Worm (Caenorhabditis elegans) whole organism, L4 larva: ENCODE results near the gene nas-22.
"Not testable (repeated sequence)": the region's sequence is repeated elsewhere in the genome, so short reads cannot be mapped to it uniquely, and the experiment has no call there.

ENCODE experiments used
- F37D6.2 ChIP-seq: sonication (generic microtip); optimal IDR thresholded peaks from 2 replicates; lab custom pipeline; 2016; ENCODE audit warnings: mild to moderate bottlenecking, missing genetic modification characterization, missing compliant biosample characterization
- R02D3.7 ChIP-seq: fragments of 150-350 bp; sonication (generic microtip); optimal IDR thresholded peaks from 3 replicates; lab custom pipeline; 2014; ENCODE audit warnings: missing biosample characterization, missing genetic modification characterization
- T20F7.1 ChIP-seq: fragments of 200-800 bp; sonication (Bioruptor generic); optimal IDR thresholded peaks from 2 replicates; lab custom pipeline; 2018; ENCODE audit warnings: mild to moderate bottlenecking, missing genetic modification characterization, missing compliant biosample characterization
- T26A8.4 ChIP-seq: fragments of 200-800 bp; sonication (Bioruptor generic); IDR thresholded peaks from 2 replicates; pipeline ENCODE4 v1.3.6; 2022; ENCODE audit warnings: missing genetic modification characterization, missing compliant biosample characterization
- Y48G9A.11 ChIP-seq: fragments of 200-800 bp; sonication (Bioruptor generic); IDR thresholded peaks from 2 replicates; pipeline ENCODE4 v1.3.6; 2022; ENCODE audit warnings: missing genetic modification reagents, missing genetic modification characterization, missing compliant biosample characterization
- ZK337.2 ChIP-seq: fragments of 200-800 bp; sonication (Bioruptor generic); IDR thresholded peaks from 2 replicates; pipeline ENCODE4 v1.3.6; 2022; ENCODE audit warnings: missing genetic modification reagents, missing genetic modification characterization, missing compliant biosample characterization
- aha-1 ChIP-seq: fragments of 150-350 bp; peaks from one replicate; lab custom pipeline; 2014; ENCODE audit warnings: missing biosample characterization, missing genetic modification characterization
- ceh-20 ChIP-seq: fragments of 200-800 bp; sonication (Bioruptor generic); IDR thresholded peaks from 2 replicates; pipeline ENCODE4 v1.3.6; 2022; ENCODE audit warnings: missing genetic modification reagents, missing genetic modification characterization, missing compliant biosample characterization
- ctbp-1 ChIP-seq: fragments of 200-800 bp; sonication (Bioruptor generic); IDR thresholded peaks from 2 replicates; pipeline ENCODE4 v1.3.6; 2022; ENCODE audit warnings: missing genetic modification reagents, missing genetic modification characterization, missing compliant biosample characterization
- daf-16 ChIP-seq, 3 experiments: sonication (generic microtip); optimal IDR thresholded peaks; 2 replicates each; lab custom pipeline; 2016 to 2017; ENCODE audit warnings: missing genetic modification characterization in 3 of 3, missing genetic modification reagents in 3 of 3, mild to moderate bottlenecking in 2 of 3, missing compliant biosample characterization in 2 of 3, missing biosample characterization in 1 of 3, moderate library complexity in 1 of 3
- daf-19 ChIP-seq: fragments of 200-800 bp; sonication (Bioruptor generic); conservative IDR thresholded peaks from 2 replicates; pipeline ENCODE4 v1.3.6; 2022; ENCODE audit warnings: missing genetic modification characterization, missing compliant biosample characterization
- dmd-6 ChIP-seq: fragments of 200-800 bp; sonication (Bioruptor generic); IDR thresholded peaks from 2 replicates; pipeline ENCODE4 v1.3.6; 2022; ENCODE audit warnings: missing genetic modification reagents, missing genetic modification characterization, missing compliant biosample characterization
- dmd-9 ChIP-seq: fragments of 200-800 bp; sonication (Bioruptor generic); IDR thresholded peaks from 2 replicates; pipeline ENCODE4 v1.3.6; 2022; ENCODE audit warnings: missing genetic modification reagents, missing genetic modification characterization, missing compliant biosample characterization
- dpl-1 ChIP-seq: fragments of 150-350 bp; optimal IDR thresholded peaks from 2 replicates; lab custom pipeline; 2014; ENCODE audit warnings: missing biosample characterization, missing genetic modification reagents, missing genetic modification characterization
- dve-1 ChIP-seq: sonication (generic microtip); optimal IDR thresholded peaks from 2 replicates; lab custom pipeline; 2017; ENCODE audit warnings: antibody characterized with exemption, mild to moderate bottlenecking, missing genetic modification characterization, missing compliant biosample characterization; ENCODE audit not compliant: insufficient read depth
- egl-43 ChIP-seq: fragments of 200-800 bp; sonication (Bioruptor generic); IDR thresholded peaks from 2 replicates; pipeline ENCODE4 v1.3.6; 2022; ENCODE audit warnings: missing genetic modification reagents, missing genetic modification characterization, missing compliant biosample characterization
- hif-1 ChIP-seq, 2 experiments: sonication (generic microtip); optimal IDR thresholded peaks; 2 replicates each; lab custom pipeline; 2016 to 2017; ENCODE audit warnings: missing compliant biosample characterization in 2 of 2, missing genetic modification characterization in 2 of 2, missing genetic modification reagents in 2 of 2, missing genotype in 2 of 2, mild to moderate bottlenecking in 1 of 2
- hlh-11 ChIP-seq: fragments of 200-800 bp; sonication (Bioruptor generic); optimal IDR thresholded peaks from 2 replicates; lab custom pipeline; 2018; ENCODE audit warnings: mild to moderate bottlenecking, missing genetic modification characterization, missing compliant biosample characterization
- hlh-30 ChIP-seq: sonication (generic microtip); optimal IDR thresholded peaks from 2 replicates; lab custom pipeline; 2017; ENCODE audit warnings: antibody characterized with exemption, mild to moderate bottlenecking, missing genetic modification characterization, missing compliant biosample characterization; ENCODE audit not compliant: insufficient read depth
- hmg-1.1 ChIP-seq: fragments of 200-800 bp; sonication (Bioruptor generic); IDR thresholded peaks from 2 replicates; pipeline ENCODE4 v1.3.6; 2022; ENCODE audit warnings: missing genetic modification reagents, missing genetic modification characterization, missing compliant biosample characterization
- lim-7 ChIP-seq: fragments of 200-800 bp; sonication (Bioruptor generic); IDR thresholded peaks from 2 replicates; pipeline ENCODE4 v1.3.6; 2022; ENCODE audit warnings: missing genetic modification characterization, missing compliant biosample characterization
- lin-13 ChIP-seq: fragments of 150-350 bp; optimal IDR thresholded peaks from 2 replicates; lab custom pipeline; 2014; ENCODE audit warnings: missing biosample characterization, missing genetic modification reagents, missing genetic modification characterization
- lin-29 ChIP-seq: fragments of 200-800 bp; sonication (Bioruptor generic); IDR thresholded peaks from 2 replicates; pipeline ENCODE4 v1.3.6; 2022; ENCODE audit warnings: missing genetic modification reagents, missing genetic modification characterization, missing compliant biosample characterization
- lin-38 ChIP-seq: fragments of 200-800 bp; sonication (Bioruptor generic); IDR thresholded peaks from 2 replicates; pipeline ENCODE4 v1.3.6; 2022; ENCODE audit warnings: missing genetic modification reagents, missing genetic modification characterization, missing compliant biosample characterization
- lsy-2 ChIP-seq, 2 experiments: fragments of 150-350 bp in 1 of 2; sonication (generic microtip) in 1 of 2; optimal IDR thresholded peaks; 2 replicates each; lab custom pipeline; 2014 to 2017; ENCODE audit warnings: missing biosample characterization in 2 of 2, missing genetic modification characterization in 2 of 2
- mdl-1 ChIP-seq, 2 experiments: fragments of 150-350 bp in 1 of 2; sonication (generic microtip) in 1 of 2; optimal IDR thresholded peaks; 2 replicates each; lab custom pipeline; 2014 to 2017; ENCODE audit warnings: missing biosample characterization in 2 of 2, missing genetic modification characterization in 2 of 2
- mep-1 ChIP-seq: fragments of 150-350 bp; sonication (generic microtip); optimal IDR thresholded peaks from 3 replicates; lab custom pipeline; 2014; ENCODE audit warnings: missing biosample characterization, missing genetic modification characterization
- mes-2 ChIP-seq: sonication (generic microtip); optimal IDR thresholded peaks from 2 replicates; lab custom pipeline; 2016; ENCODE audit warnings: missing genotype, mild to moderate bottlenecking, missing genetic modification characterization, missing compliant biosample characterization; ENCODE audit not compliant: poor library complexity, severe bottlenecking
- mxl-3 ChIP-seq: fragments of 200-800 bp; sonication (Bioruptor generic); optimal IDR thresholded peaks from 2 replicates; lab custom pipeline; 2018; ENCODE audit warnings: mild to moderate bottlenecking, missing genetic modification characterization, missing compliant biosample characterization
- nhr-102 ChIP-seq: sonication (generic microtip); optimal IDR thresholded peaks from 2 replicates; lab custom pipeline; 2016; ENCODE audit warnings: mild to moderate bottlenecking, missing genetic modification characterization, moderate library complexity, missing compliant biosample characterization
- nhr-25 ChIP-seq: sonication (generic microtip); optimal IDR thresholded peaks from 2 replicates; lab custom pipeline; 2017; ENCODE audit warnings: missing genetic modification characterization, mild to moderate bottlenecking, missing compliant biosample characterization, antibody characterized with exemption, moderate library complexity, borderline replicate concordance; ENCODE audit not compliant: insufficient read depth
- nhr-28 ChIP-seq: fragments of 150-350 bp; optimal IDR thresholded peaks from 2 replicates; lab custom pipeline; 2014; ENCODE audit warnings: missing biosample characterization, missing genetic modification characterization
- nhr-42 ChIP-seq: fragments of 200-800 bp; sonication (Bioruptor generic); IDR thresholded peaks from 2 replicates; pipeline ENCODE4 v1.3.6; 2022; ENCODE audit warnings: missing genetic modification characterization, missing compliant biosample characterization
- nhr-48 ChIP-seq: sonication (generic microtip); optimal IDR thresholded peaks from 2 replicates; lab custom pipeline; 2016; ENCODE audit warnings: mild to moderate bottlenecking, missing genetic modification characterization, missing compliant biosample characterization
- nhr-77 ChIP-seq: fragments of 150-350 bp; optimal IDR thresholded peaks from 2 replicates; lab custom pipeline; 2014; ENCODE audit warnings: missing biosample characterization, missing genetic modification characterization
- pha-4 ChIP-seq, 2 experiments: fragments of 150-350 bp in 1 of 2; fragments of 200-800 bp in 1 of 2; sonication (Bioruptor generic) in 1 of 2; IDR thresholded peaks in 1 of 2; optimal IDR thresholded peaks in 1 of 2; 2 replicates each; pipeline versions ENCODE4 v1.3.6 to Lab custom; 2014 to 2022; ENCODE audit warnings: missing genetic modification characterization in 2 of 2, missing genetic modification reagents in 2 of 2, missing biosample characterization in 1 of 2, missing compliant biosample characterization in 1 of 2
- php-3 ChIP-seq: fragments of 200-800 bp; sonication (Bioruptor generic); IDR thresholded peaks from 2 replicates; pipeline ENCODE4 v1.3.6; 2022; ENCODE audit warnings: missing genetic modification reagents, missing genetic modification characterization, missing compliant biosample characterization
- rbr-2 ChIP-seq: sonication (generic microtip); optimal IDR thresholded peaks from 2 replicates; lab custom pipeline; 2016; ENCODE audit warnings: missing genotype, missing genetic modification characterization, missing compliant biosample characterization
- saeg-2 ChIP-seq: fragments of 200-800 bp; sonication (Bioruptor generic); IDR thresholded peaks from 2 replicates; pipeline ENCODE4 v1.3.6; 2022; ENCODE audit warnings: missing genetic modification reagents, missing genetic modification characterization, missing compliant biosample characterization
- set-16 ChIP-seq: fragments of 200-800 bp; sonication (Bioruptor generic); IDR thresholded peaks from 2 replicates; pipeline ENCODE4 v1.3.6; 2022; ENCODE audit warnings: missing genetic modification reagents, missing genetic modification characterization, missing compliant biosample characterization
- snpc-1.2 ChIP-seq: fragments of 200-800 bp; sonication (Bioruptor generic); IDR thresholded peaks from 2 replicates; pipeline ENCODE4 v1.3.6; 2022; ENCODE audit warnings: missing genetic modification reagents, missing genetic modification characterization, missing compliant biosample characterization
- spr-1 ChIP-seq: sonication (generic microtip); optimal IDR thresholded peaks from 2 replicates; lab custom pipeline; 2016; ENCODE audit warnings: mild to moderate bottlenecking, missing genetic modification characterization, missing compliant biosample characterization
- tra-1 ChIP-seq: fragments of 200-800 bp; sonication (Bioruptor generic); IDR thresholded peaks from 2 replicates; pipeline ENCODE4 v1.3.6; 2022; ENCODE audit warnings: missing genetic modification reagents, missing genetic modification characterization, missing compliant biosample characterization
- unc-130 ChIP-seq: sonication (generic microtip); optimal IDR thresholded peaks from 2 replicates; lab custom pipeline; 2016; ENCODE audit warnings: missing genetic modification reagents, missing genetic modification characterization, missing compliant biosample characterization
- vab-7 ChIP-seq: fragments of 200-800 bp; sonication (Bioruptor generic); IDR thresholded peaks from 2 replicates; pipeline ENCODE4 v1.3.6; 2022; ENCODE audit warnings: missing genetic modification reagents, missing genetic modification characterization, missing compliant biosample characterization

The nas-22 gene

ce11 chrV:11504853-11505397, 30.4 kb downstream of the nas-22 start, which contains the start of the genes C55A6.1 and C55A6.10:
Gene C55A6.1, minus strand, starts transcription at chrV:11504968.
Gene C55A6.10, plus strand, starts transcription at chrV:11505347.
- TF ChIP-seq hmg-1.1 (peak; percentile 91), T26A8.4 (peak; percentile 68), vab-7 (GFP tag; lab: Robert Waterston, UW) (peak; percentile 70; the same call in 1 of the 2 replicates), spr-1 (peak; percentile 62), daf-19 (GFP tag; lab: Robert Waterston, UW) (0 out of 2 replicates have a peak, but pooled peaks have one; percentile 38), unc-130 (peak; percentile 85), R02D3.7 (tag; lab: Kevin White, UChicago) (peak; percentile 5), mxl-3 (GFP tag; lab: Kevin White, UChicago) (peak; percentile 41), pha-4 (GFP tag; IDR thresholded peaks at IDR 0.05; lab: Robert Waterston, UW) (peak; percentile 88), hlh-11 (tag; lab: Kevin White, UChicago) (peak; percentile 61), egl-43 (GFP tag; lab: Robert Waterston, UW) (peak; percentile 78; the same call in 1 of the 2 replicates), dmd-6 (GFP tag; lab: Robert Waterston, UW) (peak; percentile 79), F37D6.2 (tag; lab: Kevin White, UChicago) (peak; percentile 63), tra-1 (GFP tag; lab: Robert Waterston, UW) (0 out of 2 replicates have a peak, but pooled peaks have one; percentile 55), ZK337.2 (GFP tag; lab: Robert Waterston, UW) (0 out of 2 replicates have a peak, but pooled peaks have one; percentile 11), nhr-102 (peak; percentile 50), lin-38 (GFP tag; lab: Robert Waterston, UW) (peak; percentile 87), lin-29 (GFP tag; lab: Robert Waterston, UW) (0 out of 2 replicates have a peak, but pooled peaks have one; percentile 41), lin-13 (GFP tag; lab: Kevin White, UChicago) (peak; percentile 42), dmd-9 (GFP tag; lab: Robert Waterston, UW) (peak; percentile 67; the same call in 1 of the 2 replicates), nhr-25 (peak; percentile 26), dve-1 (tag; lab: Kevin White, UChicago) (peak; percentile 56), rbr-2 (peak; percentile 81), nhr-28 (tag; lab: Kevin White, UChicago) (peak; percentile 12), daf-16 (tag; optimal IDR thresholded peaks at IDR 0.05; lab: Kevin White, UChicago) (peak; percentile 51), hlh-30 (tag; lab: Kevin White, UChicago) (peak; percentile 49), lsy-2 (tag; optimal IDR thresholded peaks at IDR 0.05; lab: Kevin White, UChicago) (peak; percentile 31 to 81), set-16 (GFP tag; lab: Robert Waterston, UW) (peak; percentile 54; the same call in 1 of the 2 replicates), mep-1 (tag; lab: Kevin White, UChicago) (peak; percentile 88), ctbp-1 (peak; percentile 95), Y48G9A.11 (GFP tag; lab: Robert Waterston, UW) (0 out of 2 replicates have a peak, but pooled peaks have one; percentile 54), dpl-1 (GFP tag; lab: Kevin White, UChicago) (peak; percentile 44), hif-1 (tag; optimal IDR thresholded peaks at IDR 0.05; lab: Kevin White, UChicago) (peak in 1 of 2 experiments; percentile 23), T20F7.1 (GFP tag; lab: Kevin White, UChicago) (peak; percentile 36), php-3 (GFP tag; lab: Robert Waterston, UW) (peak; percentile 53; the same call in 1 of the 2 replicates), snpc-1.2 (GFP tag; lab: Robert Waterston, UW) (peak; percentile 78), ceh-20 (GFP tag; lab: Robert Waterston, UW) (peak; percentile 69), lim-7 (peak; percentile 12), nhr-48 (tag; lab: Kevin White, UChicago) (peak; percentile 64), mdl-1 (tag; optimal IDR thresholded peaks at IDR 0.05; lab: Kevin White, UChicago) (peak in 1 of 2 experiments; percentile 52), saeg-2 (GFP tag; lab: Robert Waterston, UW) (peak; percentile 60; the same call in 1 of the 2 replicates), nhr-42 (GFP tag; lab: Robert Waterston, UW) (peak; percentile 76), mes-2 (tag; lab: Kevin White, UChicago) (peak; percentile 89), aha-1 (tag; lab: Kevin White, UChicago) (peak; percentile 55), nhr-77 (peak; percentile 11)
- not testable (repeated sequence) for TF ChIP-seq pha-4 (tag; optimal IDR thresholded peaks at IDR 0.05; lab: Kevin White, UChicago); daf-16 (GFP tag; optimal IDR thresholded peaks at IDR 0.05; lab: Kevin White, UChicago)
- TF ChIP-seq, all 104 proteins: peak for 45; not testable (repeated sequence) for 59
